Fruit fly (Drosophila melanogaster) whole organism, embryonic: ENCODE results near the gene CG6961.

Source experiments
- Ada2b ChIP-seq: fragments of 200-800 bp; sonication (Bioruptor generic); IDR thresholded peaks from 2 replicates; pipeline ENCODE4 v1.3.6; 2022; ENCODE audit warnings: missing biosample characterization, missing genetic modification characterization
- B-H1 ChIP-seq: fragments of 200-800 bp; sonication (Bioruptor generic); IDR thresholded peaks from 3 replicates; pipeline ENCODE4 v1.3.6; 2022; ENCODE audit warnings: missing biosample characterization, missing genetic modification characterization
- Bgb ChIP-seq: fragments of 200-800 bp; sonication (Bioruptor generic); IDR thresholded peaks from 2 replicates; pipeline ENCODE4 v1.3.6; 2022; ENCODE audit warnings: missing biosample characterization, missing genetic modification characterization; ENCODE audit not compliant: partially characterized antibody
- CG10543 ChIP-seq: fragments of 200-800 bp; sonication (Bioruptor generic); optimal IDR thresholded peaks from 3 replicates; lab custom pipeline; 2017; ENCODE audit warnings: missing biosample characterization, mild to moderate bottlenecking, missing genetic modification characterization, moderate library complexity
- CG11398 ChIP-seq: fragments of 200-800 bp; sonication (Bioruptor generic); optimal IDR thresholded peaks from 2 replicates; lab custom pipeline; 2016; ENCODE audit warnings: missing biosample characterization, missing genetic modification characterization
- CG1233 ChIP-seq: fragments of 200-800 bp; sonication (Bioruptor generic); optimal IDR thresholded peaks from 4 replicates; lab custom pipeline; 2018; ENCODE audit warnings: missing biosample characterization, mild to moderate bottlenecking, missing genetic modification characterization
- CG13296 ChIP-seq: fragments of 200-800 bp; sonication (Bioruptor generic); optimal IDR thresholded peaks from 3 replicates; lab custom pipeline; 2018; ENCODE audit warnings: missing biosample characterization, mild to moderate bottlenecking, missing genetic modification characterization
- CG15073 ChIP-seq: fragments of 200-800 bp; sonication (Bioruptor generic); optimal IDR thresholded peaks from 2 replicates; lab custom pipeline; 2016; ENCODE audit warnings: missing biosample characterization, missing genetic modification characterization
- CG1792 ChIP-seq: fragments of 200-800 bp; sonication (Bioruptor generic); optimal IDR thresholded peaks from 2 replicates; lab custom pipeline; 2016; ENCODE audit warnings: missing biosample characterization, missing genetic modification characterization
- CG18011 ChIP-seq: fragments of 200-800 bp; sonication (Bioruptor generic); optimal IDR thresholded peaks from 2 replicates; lab custom pipeline; 2017; ENCODE audit warnings: missing biosample characterization, missing genetic modification characterization, mild to moderate bottlenecking, moderate library complexity, missing genotype
- CG3065 ChIP-seq: fragments of 200-800 bp; sonication (Bioruptor generic); optimal IDR thresholded peaks from 2 replicates; lab custom pipeline; 2016; ENCODE audit warnings: missing biosample characterization, missing genetic modification characterization
- CG3726 ChIP-seq: fragments of 200-800 bp; sonication (Bioruptor generic); IDR thresholded peaks from 3 replicates; pipeline ENCODE4, ENCODE4 v1.3.6; 2022; ENCODE audit warnings: missing biosample characterization, missing genetic modification characterization
- CG4820 ChIP-seq: fragments of 200-800 bp; sonication (Bioruptor generic); optimal IDR thresholded peaks from 3 replicates; lab custom pipeline; 2016; ENCODE audit warnings: missing biosample characterization, missing genetic modification characterization
- CG6175 ChIP-seq: fragments of 200-800 bp; sonication (Bioruptor generic); IDR thresholded peaks from 3 replicates; pipeline ENCODE4 v1.3.6; 2022; ENCODE audit warnings: missing biosample characterization, missing genetic modification characterization
- CG6272 ChIP-seq: fragments of 200-800 bp; sonication (Bioruptor generic); IDR thresholded peaks from 2 replicates; pipeline ENCODE4 v1.3.6; 2022; ENCODE audit warnings: missing biosample characterization, missing genetic modification characterization
- CG6654 ChIP-seq: fragments of 200-800 bp; sonication (Bioruptor generic); optimal IDR thresholded peaks from 2 replicates; lab custom pipeline; 2017; ENCODE audit warnings: missing biosample characterization, mild to moderate bottlenecking, missing genetic modification characterization
- CG7839 ChIP-seq: fragments of 200-800 bp; sonication (Bioruptor generic); optimal IDR thresholded peaks from 3 replicates; lab custom pipeline; 2018; ENCODE audit warnings: missing biosample characterization, mild to moderate bottlenecking, missing genetic modification characterization, moderate library complexity
- CHES-1-like ChIP-seq: fragments of 200-800 bp; sonication (Bioruptor generic); optimal IDR thresholded peaks from 2 replicates; lab custom pipeline; 2016; ENCODE audit warnings: missing biosample characterization, missing genetic modification characterization
- CkIIα-i1 ChIP-seq: fragments of 200-800 bp; sonication (Bioruptor generic); IDR thresholded peaks from 2 replicates; pipeline ENCODE4 v1.3.6; 2022; ENCODE audit warnings: missing biosample characterization, missing genetic modification characterization
- Deaf1 ChIP-seq: fragments of 200-800 bp; optimal IDR thresholded peaks from 3 replicates; lab custom pipeline; 2019; ENCODE audit warnings: missing biosample characterization, mild to moderate bottlenecking, missing genetic modification characterization, moderate library complexity
- Dfd ChIP-seq, 2 experiments: fragments of >200 bp; optimal IDR thresholded peaks; 2 replicates each; lab custom pipeline; 2017; ENCODE audit warnings: missing biosample characterization in 2 of 2, missing genetic modification characterization in 2 of 2
- Dp ChIP-seq: fragments of 200-800 bp; sonication (Bioruptor generic); optimal IDR thresholded peaks from 2 replicates; lab custom pipeline; 2018; ENCODE audit warnings: missing biosample characterization, mild to moderate bottlenecking, missing genetic modification characterization, moderate library complexity
- Elba2 ChIP-seq: fragments of 200-800 bp; sonication (Bioruptor generic); optimal IDR thresholded peaks from 3 replicates; lab custom pipeline; 2016; ENCODE audit warnings: missing biosample characterization, missing genetic modification characterization
- Hmx ChIP-seq: fragments of 200-800 bp; sonication (Bioruptor generic); optimal IDR thresholded peaks from 2 replicates; lab custom pipeline; 2016; ENCODE audit warnings: missing biosample characterization, missing genetic modification characterization
- MTF-1 ChIP-seq: fragments of 200-800 bp; sonication (Bioruptor generic); optimal IDR thresholded peaks from 2 replicates; lab custom pipeline; 2018; ENCODE audit warnings: missing biosample characterization, mild to moderate bottlenecking, missing genetic modification characterization, borderline replicate concordance
- Max ChIP-seq: fragments of 200-800 bp; sonication (Bioruptor generic); optimal IDR thresholded peaks from 2 replicates; lab custom pipeline; 2016; ENCODE audit warnings: missing biosample characterization, mild to moderate bottlenecking, missing genetic modification characterization
- Pdp1 ChIP-seq, 2 experiments: fragments of 200-800 bp; sonication (Bioruptor generic); optimal IDR thresholded peaks; 3 replicates each; lab custom pipeline; 2016; ENCODE audit warnings: missing biosample characterization in 2 of 2, missing genetic modification characterization in 2 of 2, mild to moderate bottlenecking in 1 of 2, moderate library complexity in 1 of 2
- Rfx ChIP-seq: fragments of 200-800 bp; sonication (Bioruptor generic); IDR thresholded peaks from 2 replicates; pipeline ENCODE4 v1.3.6; 2022; ENCODE audit warnings: missing biosample characterization, missing genetic modification characterization
- Sry-β ChIP-seq: fragments of 200-800 bp; sonication (Bioruptor generic); optimal IDR thresholded peaks from 2 replicates; lab custom pipeline; 2018; ENCODE audit warnings: missing biosample characterization, mild to moderate bottlenecking, missing genetic modification characterization, moderate library complexity
- Sry-δ ChIP-seq: fragments of 200-800 bp; sonication (Bioruptor generic); optimal IDR thresholded peaks from 2 replicates; lab custom pipeline; 2016; ENCODE audit warnings: missing biosample characterization, missing genetic modification characterization
- Usf ChIP-seq: fragments of 200-800 bp; sonication (Bioruptor generic); optimal IDR thresholded peaks from 2 replicates; lab custom pipeline; 2017; ENCODE audit warnings: missing genotype, missing biosample characterization, missing genetic modification characterization
- br ChIP-seq: fragments of >200 bp; optimal IDR thresholded peaks from 2 replicates; lab custom pipeline; 2017
- chm ChIP-seq: fragments of 200-800 bp; sonication (Bioruptor generic); IDR thresholded peaks from 2 replicates; pipeline ENCODE4 v1.3.6; 2022; ENCODE audit warnings: missing biosample characterization, missing genetic modification characterization
- dpn ChIP-seq, 2 experiments: fragments of 200-800 bp; sonication (Bioruptor generic); optimal IDR thresholded peaks; 3 replicates each; lab custom pipeline; 2016; ENCODE audit warnings: missing biosample characterization in 2 of 2, missing genetic modification characterization in 2 of 2
- ftz-f1 ChIP-seq: fragments of 200-800 bp; sonication (Bioruptor generic); optimal IDR thresholded peaks from 2 replicates; lab custom pipeline; 2016; ENCODE audit warnings: missing biosample characterization, missing genetic modification characterization
- gcm2 ChIP-seq: fragments of 200-800 bp; sonication (Bioruptor generic); optimal IDR thresholded peaks from 2 replicates; lab custom pipeline; 2016; ENCODE audit warnings: missing biosample characterization, missing genetic modification characterization
- gem ChIP-seq: fragments of 200-800 bp; sonication (Bioruptor generic); optimal IDR thresholded peaks from 2 replicates; lab custom pipeline; 2019; ENCODE audit warnings: missing biosample characterization, mild to moderate bottlenecking, missing genetic modification characterization, moderate library complexity
- gsb-n ChIP-seq: fragments of 200-800 bp; sonication (Bioruptor generic); optimal IDR thresholded peaks from 3 replicates; lab custom pipeline; 2018; ENCODE audit warnings: missing biosample characterization, mild to moderate bottlenecking, missing genetic modification characterization
- hb ChIP-seq: fragments of 200-800 bp; sonication (Bioruptor generic); IDR thresholded peaks from 3 replicates; pipeline ENCODE4 v1.3.6; 2022; ENCODE audit warnings: missing biosample characterization, missing genetic modification characterization; ENCODE audit not compliant: partially characterized antibody
- jigr1 ChIP-seq: fragments of 200-800 bp; sonication (Bioruptor generic); IDR thresholded peaks from 3 replicates; pipeline ENCODE4 v1.3.6; 2022; ENCODE audit warnings: missing biosample characterization, missing genetic modification characterization
- lilli ChIP-seq: fragments of 200-800 bp; sonication (Bioruptor generic); optimal IDR thresholded peaks from 3 replicates; lab custom pipeline; 2016; ENCODE audit warnings: missing biosample characterization, missing genetic modification characterization
- luna ChIP-seq: fragments of 200-800 bp; sonication (Bioruptor generic); optimal IDR thresholded peaks from 2 replicates; lab custom pipeline; 2016; ENCODE audit warnings: missing biosample characterization, missing genetic modification characterization
- ranshi ChIP-seq: fragments of 200-800 bp; sonication (Bioruptor generic); IDR thresholded peaks from 2 replicates; pipeline ENCODE4 v1.3.6; 2022; ENCODE audit warnings: missing biosample characterization, missing genetic modification characterization
- seq ChIP-seq: fragments of 200-800 bp; sonication (Bioruptor generic); IDR thresholded peaks from 2 replicates; pipeline ENCODE4 v1.3.6; 2022; ENCODE audit warnings: missing biosample characterization, missing genetic modification characterization
- slp2 ChIP-seq: fragments of 200-800 bp; sonication (Bioruptor generic); optimal IDR thresholded peaks from 2 replicates; lab custom pipeline; 2016; ENCODE audit warnings: missing biosample characterization, missing genetic modification characterization
- stc ChIP-seq: fragments of 200-800 bp; sonication (Bioruptor generic); IDR thresholded peaks from 2 replicates; pipeline ENCODE4 v1.3.6; 2022; ENCODE audit warnings: missing biosample characterization, missing genetic modification characterization
- sug ChIP-seq: fragments of 200-800 bp; optimal IDR thresholded peaks from 2 replicates; lab custom pipeline; 2019; ENCODE audit warnings: missing biosample characterization, mild to moderate bottlenecking, missing genetic modification characterization, moderate library complexity
- tna ChIP-seq: fragments of 200-800 bp; sonication (Bioruptor generic); IDR thresholded peaks from 2 replicates; pipeline ENCODE4 v1.3.6; 2022; ENCODE audit warnings: missing biosample characterization, missing genetic modification characterization; ENCODE audit not compliant: partially characterized antibody
- ttk ChIP-seq: fragments of 200-800 bp; sonication (Bioruptor generic); IDR thresholded peaks from 2 replicates; pipeline ENCODE4 v2.1.2; 2022; ENCODE audit warnings: missing biosample characterization, missing genetic modification characterization
- tx ChIP-seq: fragments of 200-800 bp; sonication (Bioruptor generic); optimal IDR thresholded peaks from 2 replicates; lab custom pipeline; 2016; ENCODE audit warnings: missing biosample characterization, missing genetic modification characterization
- zen2 ChIP-seq: fragments of 200-800 bp; sonication (Bioruptor generic); IDR thresholded peaks from 3 replicates; pipeline ENCODE4 v1.3.6; 2022; ENCODE audit warnings: missing biosample characterization, missing genetic modification characterization; ENCODE audit not compliant: partially characterized antibody

The CG6961 gene

DNA sequence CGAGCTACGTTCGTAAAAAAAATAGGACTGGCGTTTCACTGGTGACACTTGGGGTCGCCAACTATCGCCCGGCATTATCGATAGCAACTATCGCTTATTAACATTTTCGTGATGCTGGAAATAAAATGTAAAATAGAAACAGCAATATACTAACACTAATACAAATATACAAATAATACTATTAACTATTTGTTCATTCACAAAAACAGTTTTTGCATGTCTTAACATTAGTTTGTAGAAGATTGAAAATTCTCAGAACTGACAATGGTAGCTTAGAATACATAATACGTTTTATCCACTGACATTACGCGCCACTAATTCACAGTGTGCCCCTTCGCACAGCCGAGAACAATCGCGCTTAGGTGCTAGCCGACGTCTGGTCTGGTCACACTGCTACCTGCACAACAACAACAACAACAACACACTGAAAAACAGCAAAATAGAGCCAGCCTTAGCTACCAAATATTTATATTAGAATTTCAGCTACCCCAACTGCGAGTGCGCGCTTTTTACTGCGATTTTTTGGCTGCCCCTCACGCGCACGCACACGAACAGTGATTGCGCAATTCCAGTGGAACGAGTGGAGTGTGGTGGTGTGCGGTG, at the start of gene CG6961, which contains the start of gene S6KL (continued):
- TF ChIP-seq Elba2 (GFP tag; lab: Kevin White, UChicago) (no peak), Max (GFP tag; lab: Kevin White, UChicago) (no peak), CkIIα-i1 (GFP tag; lab: Robert Waterston, UW) (no peak), CG11398 (GFP tag; lab: Kevin White, UChicago) (no peak), dpn (GFP tag; optimal IDR thresholded peaks at IDR 0.05; lab: Kevin White, UChicago) (no peak), CG3726 (GFP tag; lab: Robert Waterston, UW) (no peak), Sry-β (GFP tag; lab: Kevin White, UChicago) (no peak), Rfx (peak; percentile 14; the same call in 1 of the 2 replicates), zen2 (GFP tag; lab: Robert Waterston, UW) (no peak; the same call in 2 of the 3 replicates), stc (GFP tag; lab: Robert Waterston, UW) (no peak), CG15073 (GFP tag; lab: Kevin White, UChicago) (no peak), Bgb (peak; percentile 69), ranshi (no peak), gcm2 (no peak), Hmx (GFP tag; lab: Kevin White, UChicago) (no peak), slp2 (no peak), gem (tag; lab: Kevin White, UChicago) (peak; percentile 22), tna (GFP tag; lab: Robert Waterston, UW) (peak; percentile 48; the same call in 1 of the 2 replicates), CG10543 (GFP tag; lab: Kevin White, UChicago) (peak; percentile 22), jigr1 (GFP tag; lab: Robert Waterston, UW) (no peak), Deaf1 (tag; lab: Kevin White, UChicago) (peak; percentile 21), CG13296 (GFP tag; lab: Kevin White, UChicago) (no peak), luna (GFP tag; lab: Kevin White, UChicago) (no peak), ttk (GFP tag; lab: Robert Waterston, UW) (no peak), CHES-1-like (GFP tag; lab: Kevin White, UChicago) (no peak), CG18011 (GFP tag; lab: Kevin White, UChicago) (no peak), gsb-n (no peak), Sry-δ (GFP tag; lab: Kevin White, UChicago) (peak; percentile 86), sug (tag; lab: Kevin White, UChicago) (peak; percentile 2), Dp (GFP tag; lab: Kevin White, UChicago) (peak; percentile 39), CG7839 (tag; lab: Kevin White, UChicago) (no peak), chm (GFP tag; lab: Robert Waterston, UW) (no peak), br (lab: Kevin White, UChicago) (no peak), seq (GFP tag; lab: Robert Waterston, UW) (no peak), lilli (GFP tag; lab: Kevin White, UChicago) (peak; percentile 14), CG6654 (GFP tag; lab: Kevin White, UChicago) (no peak), Pdp1 (GFP tag; optimal IDR thresholded peaks at IDR 0.05; lab: Kevin White, UChicago) (peak in 1 of 2 experiments; percentile 97), CG1792 (GFP tag; lab: Kevin White, UChicago) (no peak), tx (GFP tag; lab: Kevin White, UChicago) (no peak), CG1233 (GFP tag; lab: Kevin White, UChicago) (no peak), MTF-1 (GFP tag; lab: Kevin White, UChicago) (no peak), CG6272 (GFP tag; lab: Robert Waterston, UW) (0 out of 2 replicates have a peak, but pooled peaks have one; percentile 22), B-H1 (GFP tag; lab: Robert Waterston, UW) (no peak), Ada2b (no peak), Usf (GFP tag; lab: Kevin White, UChicago) (no peak), CG3065 (GFP tag; lab: Kevin White, UChicago) (no peak), CG6175 (GFP tag; lab: Robert Waterston, UW) (no peak), CG4820 (GFP tag; lab: Kevin White, UChicago) (no peak), hb (GFP tag; lab: Robert Waterston, UW) (peak; percentile 60; the same call in 1 of the 3 replicates), ftz-f1 (GFP tag; lab: Kevin White, UChicago) (no peak), Dfd (GFP tag; optimal IDR thresholded peaks at IDR 0.05; lab: Kevin White, UChicago) (peak in 1 of 2 experiments; percentile 71)
